Fruit fly (Drosophila melanogaster) whole organism, embryonic: Measurements from ENCODE around the gene CG3655.

Experiments
- Atf-2 ChIP-seq: fragments of 200-800 bp; sonication (Bioruptor generic); optimal IDR thresholded peaks from 2 replicates; lab custom pipeline; 2016; ENCODE audit warnings: missing biosample characterization, missing genetic modification characterization
- Blimp-1 ChIP-seq: fragments of 200-800 bp; sonication (Bioruptor generic); optimal IDR thresholded peaks from 3 replicates; lab custom pipeline; 2018; ENCODE audit warnings: missing biosample characterization, missing genetic modification characterization, mild to moderate bottlenecking, moderate library complexity, missing genetic modification reagents
- CG12155 ChIP-seq: fragments of 200-800 bp; sonication (Bioruptor generic); optimal IDR thresholded peaks from 3 replicates; lab custom pipeline; 2016; ENCODE audit warnings: missing biosample characterization, missing genetic modification characterization
- CG12391 ChIP-seq: fragments of 200-800 bp; sonication (Bioruptor generic); optimal IDR thresholded peaks from 3 replicates; lab custom pipeline; 2018; ENCODE audit warnings: missing biosample characterization, mild to moderate bottlenecking, missing genetic modification characterization, moderate library complexity
- CG12942 ChIP-seq: fragments of 200-800 bp; sonication (Bioruptor generic); optimal IDR thresholded peaks from 3 replicates; lab custom pipeline; 2016; ENCODE audit warnings: missing biosample characterization, missing genetic modification characterization
- CG15011 ChIP-seq: fragments of 200-800 bp; sonication (Bioruptor generic); optimal IDR thresholded peaks from 3 replicates; lab custom pipeline; 2018; ENCODE audit warnings: missing biosample characterization, mild to moderate bottlenecking, missing genetic modification characterization
- CG16863 ChIP-seq: fragments of 200-800 bp; sonication (Bioruptor generic); optimal IDR thresholded peaks from 3 replicates; lab custom pipeline; 2016; ENCODE audit warnings: missing biosample characterization, missing genetic modification characterization
- CG17829 ChIP-seq: fragments of 200-800 bp; optimal IDR thresholded peaks from 2 replicates; lab custom pipeline; 2019; ENCODE audit warnings: missing biosample characterization, mild to moderate bottlenecking, missing genetic modification characterization, moderate library complexity
- CG18476 ChIP-seq: fragments of 200-800 bp; sonication (Bioruptor generic); optimal IDR thresholded peaks from 2 replicates; lab custom pipeline; 2016; ENCODE audit warnings: missing biosample characterization, mild to moderate bottlenecking, missing genetic modification characterization
- CG2116 ChIP-seq: fragments of 200-800 bp; sonication (Bioruptor generic); optimal IDR thresholded peaks from 3 replicates; lab custom pipeline; 2018; ENCODE audit warnings: missing biosample characterization, mild to moderate bottlenecking, missing genetic modification characterization
- CG31441 ChIP-seq: fragments of 200-800 bp; sonication (Bioruptor generic); IDR thresholded peaks from 2 replicates; pipeline ENCODE4 v1.3.6; 2022; ENCODE audit warnings: missing biosample characterization, missing genetic modification characterization
- CG32532 ChIP-seq: fragments of 200-800 bp; sonication (Bioruptor generic); IDR thresholded peaks from 2 replicates; pipeline ENCODE4 v1.3.6; 2022; ENCODE audit warnings: missing biosample characterization, missing genetic modification characterization
- CG32772 ChIP-seq: fragments of 200-800 bp; sonication (Bioruptor generic); IDR thresholded peaks from 2 replicates; pipeline ENCODE4 v1.3.6; 2022; ENCODE audit warnings: missing biosample characterization, missing genetic modification characterization
- CG33213 ChIP-seq: fragments of 200-800 bp; sonication (Bioruptor generic); optimal IDR thresholded peaks from 3 replicates; lab custom pipeline; 2016; ENCODE audit warnings: missing biosample characterization, missing genetic modification characterization
- CG4360 ChIP-seq: fragments of 200-800 bp; sonication (Bioruptor generic); IDR thresholded peaks from 2 replicates; pipeline ENCODE4 v1.3.6; 2022; ENCODE audit warnings: missing biosample characterization, missing genetic modification characterization
- CG5245 ChIP-seq: fragments of 200-800 bp; sonication (Bioruptor generic); optimal IDR thresholded peaks from 3 replicates; lab custom pipeline; 2016; ENCODE audit warnings: missing biosample characterization, missing genetic modification characterization
- CG5953 ChIP-seq: fragments of 200-800 bp; sonication (Bioruptor generic); IDR thresholded peaks from 2 replicates; pipeline ENCODE4 v1.3.6; 2022; ENCODE audit warnings: missing biosample characterization, missing genetic modification characterization
- CG6689 ChIP-seq: fragments of 200-800 bp; sonication (Bioruptor generic); IDR thresholded peaks from 2 replicates; pipeline ENCODE4 v1.3.6; 2022; ENCODE audit warnings: missing biosample characterization, missing genetic modification characterization
- CG9797 ChIP-seq: fragments of 200-800 bp; sonication (Bioruptor generic); optimal IDR thresholded peaks from 3 replicates; lab custom pipeline; 2018; ENCODE audit warnings: missing biosample characterization, mild to moderate bottlenecking, missing genetic modification characterization
- Deaf1 ChIP-seq: fragments of 200-800 bp; optimal IDR thresholded peaks from 3 replicates; lab custom pipeline; 2019; ENCODE audit warnings: missing biosample characterization, mild to moderate bottlenecking, missing genetic modification characterization, moderate library complexity
- Dll ChIP-seq: fragments of 200-800 bp; sonication (Bioruptor generic); IDR thresholded peaks from 4 replicates; pipeline ENCODE4 v1.3.6; 2022; ENCODE audit warnings: missing biosample characterization, missing genetic modification characterization; ENCODE audit not compliant: partially characterized antibody
- Ets65A ChIP-seq: fragments of 200-800 bp; sonication (Bioruptor generic); peaks from one replicate; lab custom pipeline; 2016; ENCODE audit warnings: missing biosample characterization, missing genetic modification characterization
- H15 ChIP-seq: fragments of 200-800 bp; sonication (Bioruptor generic); IDR thresholded peaks from 3 replicates; pipeline ENCODE4 v1.3.6; 2022; ENCODE audit warnings: missing biosample characterization, missing genetic modification characterization
- HLH54F ChIP-seq: fragments of 200-800 bp; sonication (Bioruptor generic); optimal IDR thresholded peaks from 3 replicates; lab custom pipeline; 2016; ENCODE audit warnings: missing biosample characterization, missing genetic modification characterization
- Nf-YB ChIP-seq: fragments of 200-800 bp; sonication (Bioruptor generic); optimal IDR thresholded peaks from 3 replicates; lab custom pipeline; 2019; ENCODE audit warnings: missing biosample characterization, mild to moderate bottlenecking, missing genetic modification characterization, moderate library complexity
- Pdp1 ChIP-seq, 2 experiments: fragments of 200-800 bp; sonication (Bioruptor generic); optimal IDR thresholded peaks; 3 replicates each; lab custom pipeline; 2016; ENCODE audit warnings: missing biosample characterization in 2 of 2, missing genetic modification characterization in 2 of 2, mild to moderate bottlenecking in 1 of 2, moderate library complexity in 1 of 2
- Ravus ChIP-seq: fragments of 200-800 bp; sonication (Bioruptor generic); IDR thresholded peaks from 2 replicates; pipeline ENCODE4 v1.3.6; 2022; ENCODE audit warnings: missing biosample characterization, missing genetic modification characterization
- Ssrp ChIP-seq: fragments of 200-800 bp; sonication (Bioruptor generic); optimal IDR thresholded peaks from 2 replicates; lab custom pipeline; 2018; ENCODE audit warnings: missing biosample characterization, mild to moderate bottlenecking, missing genetic modification characterization, moderate library complexity
- Trl ChIP-seq, 3 experiments: fragments of >200 bp in 2 of 3; fragments of 200-800 bp in 1 of 3; sonication (Bioruptor generic) in 1 of 3; optimal IDR thresholded peaks; 2 replicates in 1 of 3; 3 replicates in 2 of 3; lab custom pipeline; 2016 to 2017; ENCODE audit warnings: missing biosample characterization in 1 of 3, missing genetic modification characterization in 1 of 3
- abd-A ChIP-seq: fragments of 200-800 bp; sonication (Bioruptor generic); optimal IDR thresholded peaks from 3 replicates; lab custom pipeline; 2019; ENCODE audit warnings: missing biosample characterization, mild to moderate bottlenecking, missing genetic modification characterization, moderate library complexity
- cg ChIP-seq: fragments of 200-800 bp; sonication (Bioruptor generic); optimal IDR thresholded peaks from 3 replicates; lab custom pipeline; 2019; ENCODE audit warnings: missing biosample characterization, mild to moderate bottlenecking, missing genetic modification characterization, moderate library complexity
- cwo ChIP-seq: fragments of 200-800 bp; sonication (Bioruptor generic); optimal IDR thresholded peaks from 3 replicates; lab custom pipeline; 2017; ENCODE audit warnings: missing biosample characterization, missing genetic modification characterization, mild to moderate bottlenecking, moderate library complexity, missing genetic modification reagents
- dm ChIP-seq: fragments of 200-800 bp; sonication (Bioruptor generic); optimal IDR thresholded peaks from 3 replicates; lab custom pipeline; 2016; ENCODE audit warnings: missing biosample characterization, missing genetic modification characterization
- gem ChIP-seq: fragments of 200-800 bp; sonication (Bioruptor generic); optimal IDR thresholded peaks from 2 replicates; lab custom pipeline; 2019; ENCODE audit warnings: missing biosample characterization, mild to moderate bottlenecking, missing genetic modification characterization, moderate library complexity
- grau ChIP-seq: fragments of 200-800 bp; optimal IDR thresholded peaks from 3 replicates; lab custom pipeline; 2019; ENCODE audit warnings: missing biosample characterization, mild to moderate bottlenecking, missing genetic modification characterization, moderate library complexity
- hb ChIP-seq: fragments of 200-800 bp; sonication (Bioruptor generic); IDR thresholded peaks from 3 replicates; pipeline ENCODE4 v1.3.6; 2022; ENCODE audit warnings: missing biosample characterization, missing genetic modification characterization; ENCODE audit not compliant: partially characterized antibody
- jing ChIP-seq: fragments of 200-800 bp; sonication (Bioruptor generic); optimal IDR thresholded peaks from 2 replicates; lab custom pipeline; 2018; ENCODE audit warnings: missing biosample characterization, mild to moderate bottlenecking, missing genetic modification characterization
- luna ChIP-seq: fragments of 200-800 bp; sonication (Bioruptor generic); optimal IDR thresholded peaks from 2 replicates; lab custom pipeline; 2016; ENCODE audit warnings: missing biosample characterization, missing genetic modification characterization
- odd ChIP-seq: fragments of 200-800 bp; sonication (Bioruptor generic); optimal IDR thresholded peaks from 2 replicates; lab custom pipeline; 2017; ENCODE audit warnings: missing biosample characterization, mild to moderate bottlenecking, missing genetic modification characterization
- onecut ChIP-seq: fragments of 200-800 bp; sonication (Bioruptor generic); IDR thresholded peaks from 2 replicates; pipeline ENCODE4 v1.3.6; 2022; ENCODE audit warnings: missing biosample characterization, missing genetic modification characterization
- pb ChIP-seq: fragments of 200-800 bp; sonication (Bioruptor generic); optimal IDR thresholded peaks from 3 replicates; lab custom pipeline; 2016; ENCODE audit warnings: missing biosample characterization, missing genetic modification characterization
- pho ChIP-seq: fragments of 200-800 bp; sonication (Bioruptor generic); optimal IDR thresholded peaks from 2 replicates; lab custom pipeline; 2016; ENCODE audit warnings: missing biosample characterization, missing genetic modification characterization
- prd ChIP-seq, 3 experiments: fragments of >200 bp in 2 of 3; fragments of 200-800 bp in 1 of 3; sonication (Bioruptor generic) in 1 of 3; optimal IDR thresholded peaks in 2 of 3; IDR thresholded peaks in 1 of 3; 2 replicates in 2 of 3; 3 replicates in 1 of 3; pipeline versions ENCODE4 v1.3.6 to Lab custom; 2017 to 2022; ENCODE audit warnings: missing biosample characterization in 1 of 3, missing genetic modification characterization in 1 of 3
- pum ChIP-seq: fragments of 200-800 bp; sonication (Bioruptor generic); optimal IDR thresholded peaks from 2 replicates; lab custom pipeline; 2016; ENCODE audit warnings: missing biosample characterization, missing genetic modification characterization
- sisA ChIP-seq: fragments of 200-800 bp; sonication (Bioruptor generic); IDR thresholded peaks from 2 replicates; pipeline ENCODE4 v1.3.6; 2022; ENCODE audit warnings: missing biosample characterization, missing genetic modification characterization
- slbo ChIP-seq: fragments of 200-800 bp; sonication (Bioruptor generic); IDR thresholded peaks from 2 replicates; pipeline ENCODE4 v1.3.6; 2022; ENCODE audit warnings: missing biosample characterization, missing genetic modification characterization
- tin ChIP-seq: fragments of 200-800 bp; sonication (Bioruptor generic); optimal IDR thresholded peaks from 3 replicates; lab custom pipeline; 2016; ENCODE audit warnings: missing biosample characterization, missing genetic modification characterization
- ttk ChIP-seq: fragments of 200-800 bp; sonication (Bioruptor generic); IDR thresholded peaks from 2 replicates; pipeline ENCODE4 v2.1.2; 2022; ENCODE audit warnings: missing biosample characterization, missing genetic modification characterization
- vvl ChIP-seq: fragments of 200-800 bp; sonication (Bioruptor generic); IDR thresholded peaks from 2 replicates; pipeline ENCODE4 v1.3.6; 2022; ENCODE audit warnings: missing biosample characterization, missing genetic modification characterization
- z ChIP-seq: fragments of 200-800 bp; sonication (Bioruptor generic); IDR thresholded peaks from 3 replicates; pipeline ENCODE4 v1.3.6; 2022; ENCODE audit warnings: missing biosample characterization, missing genetic modification characterization

The CG3655 gene

dm6 chrX:1083123-1083522 is 51.6 kb downstream of the CG3655 start (continued):
- TF ChIP-seq grau (tag; lab: Kevin White, UChicago) (peak; percentile 4), CG15011 (no peak), CG2116 (GFP tag; lab: Kevin White, UChicago) (no peak), vvl (GFP tag; lab: Robert Waterston, UW) (peak; percentile 74), Atf-2 (GFP tag; lab: Kevin White, UChicago) (no peak), Ravus (GFP tag; lab: Robert Waterston, UW) (no peak), H15 (GFP tag; lab: Robert Waterston, UW) (peak; percentile 58; the same call in 1 of the 3 replicates), Ets65A (peak; percentile 92), cwo (GFP tag; lab: Kevin White, UChicago) (no peak), pum (GFP tag; lab: Kevin White, UChicago) (peak; percentile 2), CG16863 (GFP tag; lab: Kevin White, UChicago) (peak; percentile 5), abd-A (no peak), onecut (GFP tag; lab: Robert Waterston, UW) (no peak), CG5245 (GFP tag; lab: Kevin White, UChicago) (no peak), cg (no peak), ttk (0 out of 2 replicates have a peak, but pooled peaks have one; percentile 38), Blimp-1 (GFP tag; lab: Kevin White, UChicago) (peak; percentile 45), Ssrp (tag; lab: Kevin White, UChicago) (peak; percentile 14), Pdp1 (GFP tag; optimal IDR thresholded peaks at IDR 0.05; lab: Kevin White, UChicago) (no peak), CG9797 (GFP tag; lab: Kevin White, UChicago) (no peak), jing (GFP tag; lab: Kevin White, UChicago) (no peak), Nf-YB (GFP tag; lab: Kevin White, UChicago) (no peak), hb (GFP tag; lab: Robert Waterston, UW) (no peak), prd (optimal IDR thresholded peaks at IDR 0.05; lab: Kevin White, UChicago) (no peak), prd (GFP tag; IDR thresholded peaks at IDR 0.05; lab: Robert Waterston, UW) (peak; percentile 74), CG5953 (GFP tag; lab: Robert Waterston, UW) (no peak), dm (no peak), CG32532 (GFP tag; lab: Robert Waterston, UW) (0 out of 2 replicates have a peak, but pooled peaks have one; percentile 31), tin (GFP tag; lab: Kevin White, UChicago) (peak; percentile 35), luna (no peak), sisA (GFP tag; lab: Robert Waterston, UW) (peak; percentile 42), CG32772 (GFP tag; lab: Robert Waterston, UW) (0 out of 2 replicates have a peak, but pooled peaks have one; percentile 38), CG33213 (no peak), CG12942 (GFP tag; lab: Kevin White, UChicago) (no peak), CG12155 (GFP tag; lab: Kevin White, UChicago) (no peak), CG6689 (peak; percentile 8; the same call in 1 of the 2 replicates), slbo (GFP tag; lab: Robert Waterston, UW) (peak; percentile 59), CG18476 (no peak), gem (tag; lab: Kevin White, UChicago) (peak; percentile 42), z (GFP tag; lab: Robert Waterston, UW) (no peak), Deaf1 (tag; lab: Kevin White, UChicago) (no peak), CG31441 (GFP tag; lab: Robert Waterston, UW) (0 out of 2 replicates have a peak, but pooled peaks have one; percentile 20), CG17829 (tag; lab: Kevin White, UChicago) (peak; percentile 9), pho (no peak), pb (GFP tag; lab: Kevin White, UChicago) (no peak), CG4360 (GFP tag; lab: Robert Waterston, UW) (no peak), HLH54F (GFP tag; lab: Kevin White, UChicago) (no peak), Dll (GFP tag; lab: Robert Waterston, UW) (no peak), odd (GFP tag; lab: Kevin White, UChicago) (no peak), Trl (optimal IDR thresholded peaks at IDR 0.05; lab: Kevin White, UChicago) (no peak), Trl (GFP tag; optimal IDR thresholded peaks at IDR 0.05; lab: Kevin White, UChicago) (no peak), CG12391 (tag; lab: Kevin White, UChicago) (peak; percentile 24)
